Worm (Caenorhabditis elegans): ENCODE results near the gene F57G9.7.
A peak's percentile ranks its signal among the peaks of the same experiment; 100 is the strongest.

The F57G9.7 gene

DNA sequence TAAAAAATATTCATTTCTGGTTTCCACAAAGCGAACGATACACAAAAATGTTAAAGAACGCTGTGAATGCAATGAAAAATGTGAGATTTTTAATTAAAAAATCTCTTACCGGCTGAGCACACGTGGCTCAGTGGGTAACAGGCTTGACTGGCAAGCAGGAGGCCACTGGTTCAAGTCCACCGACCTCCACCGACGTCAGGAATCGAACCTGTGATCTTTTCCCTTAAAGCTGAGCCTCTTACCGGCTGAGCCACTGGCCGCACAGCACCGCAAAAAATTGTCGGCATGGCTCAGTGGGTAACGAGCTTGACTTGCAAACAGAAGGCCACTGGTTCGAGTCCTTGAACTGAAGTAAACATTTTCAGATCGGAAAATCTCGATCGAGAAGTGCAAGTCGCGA, 52.8 kb downstream of the F57G9.7 start, which contains the start of gene C44C11.6:
TSS of gene C44C11.6 (plus strand) at position 23 of the 400 bp plus-strand sequence.
- TF ChIP-seq gei-17 (GFP tag; optimal IDR thresholded peaks at IDR 0.05): no peak
- no peak for TF ChIP-seq Y79H2A.3 (GFP tag; conservative IDR thresholded peaks at IDR 0.05)
- TF ChIP-seq lin-40 (tag; optimal IDR thresholded peaks at IDR 0.05): no peak
- no peak for TF ChIP-seq F57C9.4 (tag; optimal IDR thresholded peaks at IDR 0.05)
- TF ChIP-seq unc-130 (GFP tag; optimal IDR thresholded peaks at IDR 0.05): no peak
- no peak for TF ChIP-seq snpc-1.1 (tag; optimal IDR thresholded peaks at IDR 0.05; ENCODE audit: insufficient read depth)
- TF ChIP-seq F33H1.4 (GFP tag; IDR thresholded peaks at IDR 0.05): 0 out of 2 replicates have a peak, but pooled peaks have one; percentile 16
- no peak for TF ChIP-seq dpl-1 (GFP tag; optimal IDR thresholded peaks at IDR 0.05)
- TF ChIP-seq Y95B8A.8 (GFP tag; IDR thresholded peaks at IDR 0.05): no peak
- TF ChIP-seq ZK185.1 (tag; optimal IDR thresholded peaks at IDR 0.05; ENCODE audit: poor library complexity, severe bottlenecking): no peak
- no peak for TF ChIP-seq egrh-3 (GFP tag; IDR thresholded peaks at IDR 0.05)
- no peak for TF ChIP-seq B0261.1 (tag; optimal IDR thresholded peaks at IDR 0.05)
- TF ChIP-seq mcd-1 (GFP tag; IDR thresholded peaks at IDR 0.05): peak; percentile 34
- TF ChIP-seq ceh-79 (tag; optimal IDR thresholded peaks at IDR 0.05): no peak
- TF ChIP-seq nfya-1 (tag; optimal IDR thresholded peaks at IDR 0.05; ENCODE audit: borderline replicate concordance, insufficient read depth): no peak
- TF ChIP-seq hmg-1.2 (GFP tag; IDR thresholded peaks at IDR 0.05): no peak
- TF ChIP-seq F23B12.7 (tag; optimal IDR thresholded peaks at IDR 0.05; ENCODE audit: insufficient read depth): no peak
- TF ChIP-seq mxl-1 (tag; optimal IDR thresholded peaks at IDR 0.05): no peak
- TF ChIP-seq F10E7.11 (tag; optimal IDR thresholded peaks at IDR 0.05): no peak
- TF ChIP-seq F39B2.1 (GFP tag; IDR thresholded peaks at IDR 0.05): no peak
- TF ChIP-seq B0336.3 (GFP tag; IDR thresholded peaks at IDR 0.05): no peak
- TF ChIP-seq aptf-2 (GFP tag; conservative IDR thresholded peaks at IDR 0.05): no peak
- TF ChIP-seq nhr-27 (tag; optimal IDR thresholded peaks at IDR 0.05): peak; percentile 6
- TF ChIP-seq hlh-26 (GFP tag; conservative IDR thresholded peaks at IDR 0.05): no peak
- no peak for TF ChIP-seq nhr-80 (tag; optimal IDR thresholded peaks at IDR 0.05)
- no peak for TF ChIP-seq ceh-100 (GFP tag; IDR thresholded peaks at IDR 0.05)
- TF ChIP-seq sea-2 (GFP tag; IDR thresholded peaks at IDR 0.05): no peak
- TF ChIP-seq lin-26 (GFP tag; IDR thresholded peaks at IDR 0.05): 0 out of 2 replicates have a peak, but pooled peaks have one; percentile 53
- TF ChIP-seq F55B11.4 (tag; optimal IDR thresholded peaks at IDR 0.05; ENCODE audit: borderline replicate concordance, insufficient read depth): no peak
- TF ChIP-seq madf-3 (GFP tag; IDR thresholded peaks at IDR 0.05): no peak
- no peak for TF ChIP-seq snpc-3.4 (tag; optimal IDR thresholded peaks at IDR 0.05)
- no peak for TF ChIP-seq egl-18 (GFP tag; IDR thresholded peaks at IDR 0.05)
- TF ChIP-seq egl-44 (GFP tag; IDR thresholded peaks at IDR 0.05): no peak
- no peak for TF ChIP-seq ztf-22 (GFP tag; optimal IDR thresholded peaks at IDR 0.05)
- TF ChIP-seq ceh-91 (GFP tag; IDR thresholded peaks at IDR 0.05): no peak
- no peak for TF ChIP-seq hrde-1 (tag; optimal IDR thresholded peaks at IDR 0.05; ENCODE audit: borderline replicate concordance)
- TF ChIP-seq pbrm-1 (GFP tag; IDR thresholded peaks at IDR 0.05): 0 out of 2 replicates have a peak, but pooled peaks have one; percentile 12
- TF ChIP-seq ama-1 (optimal IDR thresholded peaks at IDR 0.05): no peak
- no peak for TF ChIP-seq ama-1 (GFP tag; optimal IDR thresholded peaks at IDR 0.05)
- TF ChIP-seq xnd-1 (tag; optimal IDR thresholded peaks at IDR 0.05): no peak
- peak; percentile 15; the same call in 1 of the 2 replicates for TF ChIP-seq K11D2.4 (GFP tag; IDR thresholded peaks at IDR 0.05)
- TF ChIP-seq ztf-3 (GFP tag; optimal IDR thresholded peaks at IDR 0.05): no peak
- no peak for TF ChIP-seq attf-6 (GFP tag; IDR thresholded peaks at IDR 0.05)
- TF ChIP-seq F57A8.1 (GFP tag; optimal IDR thresholded peaks at IDR 0.05): no peak
- TF ChIP-seq T26A5.8 (tag; optimal IDR thresholded peaks at IDR 0.05): no peak
- TF ChIP-seq ztf-28 (GFP tag; IDR thresholded peaks at IDR 0.05): no peak
- TF ChIP-seq zim-3 (tag; optimal IDR thresholded peaks at IDR 0.05): no peak
- TF ChIP-seq ceh-27 (GFP tag; optimal IDR thresholded peaks at IDR 0.05): no peak
- TF ChIP-seq ekl-4 (GFP tag; IDR thresholded peaks at IDR 0.05): no peak
